Fruit fly (Drosophila melanogaster) whole organism, embryonic: Measurements from ENCODE around the gene RapGAP1.
A peak's percentile ranks its signal among the peaks of the same experiment; 100 is the strongest.

Experiments used
- Asciz ChIP-seq: fragments of 200-800 bp; sonication (Bioruptor generic); optimal IDR thresholded peaks from 2 replicates; lab custom pipeline; 2017; ENCODE audit warnings: missing biosample characterization, mild to moderate bottlenecking, missing genetic modification characterization, missing genetic modification reagents
- Atf6 ChIP-seq: fragments of 200-800 bp; sonication (Bioruptor generic); IDR thresholded peaks from 2 replicates; pipeline ENCODE4 v1.3.6; 2022; ENCODE audit warnings: missing biosample characterization, missing genetic modification characterization
- Blimp-1 ChIP-seq: fragments of 200-800 bp; sonication (Bioruptor generic); optimal IDR thresholded peaks from 3 replicates; lab custom pipeline; 2018; ENCODE audit warnings: missing biosample characterization, missing genetic modification characterization, mild to moderate bottlenecking, moderate library complexity, missing genetic modification reagents
- C15 ChIP-seq: fragments of 200-800 bp; sonication (Bioruptor generic); IDR thresholded peaks from 3 replicates; pipeline ENCODE4 v1.3.6; 2022; ENCODE audit warnings: missing biosample characterization, missing genetic modification characterization
- CG10979 ChIP-seq: fragments of 200-800 bp; sonication (Bioruptor generic); optimal IDR thresholded peaks from 2 replicates; lab custom pipeline; 2018; ENCODE audit warnings: missing biosample characterization, mild to moderate bottlenecking, missing genetic modification characterization, moderate library complexity
- CG12104 ChIP-seq: fragments of 200-800 bp; sonication (Bioruptor generic); optimal IDR thresholded peaks from 3 replicates; lab custom pipeline; 2016; ENCODE audit warnings: missing biosample characterization, missing genetic modification characterization
- CG12942 ChIP-seq: fragments of 200-800 bp; sonication (Bioruptor generic); optimal IDR thresholded peaks from 3 replicates; lab custom pipeline; 2016; ENCODE audit warnings: missing biosample characterization, missing genetic modification characterization
- CG14965 ChIP-seq: fragments of 200-800 bp; sonication (Bioruptor generic); optimal IDR thresholded peaks from 2 replicates; lab custom pipeline; 2016; ENCODE audit warnings: missing biosample characterization, missing genetic modification characterization, borderline replicate concordance
- CG15696 ChIP-seq: fragments of 200-800 bp; sonication (Bioruptor generic); optimal IDR thresholded peaks from 2 replicates; lab custom pipeline; 2019; ENCODE audit warnings: missing biosample characterization, mild to moderate bottlenecking, missing genetic modification characterization, moderate library complexity
- CG16863 ChIP-seq: fragments of 200-800 bp; sonication (Bioruptor generic); optimal IDR thresholded peaks from 3 replicates; lab custom pipeline; 2016; ENCODE audit warnings: missing biosample characterization, missing genetic modification characterization
- CG17328 ChIP-seq: fragments of 200-800 bp; sonication (Bioruptor generic); IDR thresholded peaks from 2 replicates; pipeline ENCODE4 v1.3.6; 2022; ENCODE audit warnings: missing biosample characterization, missing genetic modification characterization
- CG31224 ChIP-seq: fragments of 200-800 bp; sonication (Bioruptor generic); IDR thresholded peaks from 2 replicates; pipeline ENCODE4 v1.3.6; 2022; ENCODE audit warnings: missing biosample characterization, missing genetic modification characterization
- CG34376 ChIP-seq: fragments of 200-800 bp; sonication (Bioruptor generic); optimal IDR thresholded peaks from 2 replicates; lab custom pipeline; 2018; ENCODE audit warnings: missing biosample characterization, mild to moderate bottlenecking, missing genetic modification characterization
- CG3847 ChIP-seq: fragments of 200-800 bp; sonication (Bioruptor generic); IDR thresholded peaks from 2 replicates; pipeline ENCODE4 v1.3.6; 2022; ENCODE audit warnings: missing biosample characterization, missing genetic modification characterization
- CG6854 ChIP-seq: fragments of 200-800 bp; sonication (Bioruptor generic); optimal IDR thresholded peaks from 3 replicates; lab custom pipeline; 2017; ENCODE audit warnings: missing biosample characterization, mild to moderate bottlenecking, missing genetic modification characterization
- CG8478 ChIP-seq: fragments of >200 bp; optimal IDR thresholded peaks from 2 replicates; lab custom pipeline; 2018
- CkIIα-i1 ChIP-seq: fragments of 200-800 bp; sonication (Bioruptor generic); IDR thresholded peaks from 2 replicates; pipeline ENCODE4 v1.3.6; 2022; ENCODE audit warnings: missing biosample characterization, missing genetic modification characterization
- D19A ChIP-seq: fragments of 200-800 bp; optimal IDR thresholded peaks from 3 replicates; lab custom pipeline; 2019; ENCODE audit warnings: missing biosample characterization, mild to moderate bottlenecking, missing genetic modification characterization, moderate library complexity
- Dp ChIP-seq: fragments of 200-800 bp; sonication (Bioruptor generic); optimal IDR thresholded peaks from 2 replicates; lab custom pipeline; 2018; ENCODE audit warnings: missing biosample characterization, mild to moderate bottlenecking, missing genetic modification characterization, moderate library complexity
- Elba2 ChIP-seq: fragments of 200-800 bp; sonication (Bioruptor generic); optimal IDR thresholded peaks from 3 replicates; lab custom pipeline; 2016; ENCODE audit warnings: missing biosample characterization, missing genetic modification characterization
- Ets65A ChIP-seq: fragments of 200-800 bp; sonication (Bioruptor generic); peaks from one replicate; lab custom pipeline; 2016; ENCODE audit warnings: missing biosample characterization, missing genetic modification characterization
- GATAe ChIP-seq: fragments of 200-800 bp; sonication (Bioruptor generic); conservative IDR thresholded peaks from 2 replicates; pipeline ENCODE4 v1.3.6; 2022; ENCODE audit warnings: missing biosample characterization, missing genetic modification characterization
- HHEX ChIP-seq: fragments of 200-800 bp; sonication (Bioruptor generic); optimal IDR thresholded peaks from 3 replicates; lab custom pipeline; 2017; ENCODE audit warnings: missing biosample characterization, mild to moderate bottlenecking, missing genetic modification characterization, missing genetic modification reagents
- Mrtf ChIP-seq: fragments of 200-800 bp; sonication (Bioruptor generic); IDR thresholded peaks from 3 replicates; pipeline ENCODE4 v1.3.6; 2022; ENCODE audit warnings: missing biosample characterization, missing genetic modification characterization
- NFAT ChIP-seq: fragments of 200-800 bp; sonication (Bioruptor generic); IDR thresholded peaks from 2 replicates; pipeline ENCODE4 v1.3.6; 2022; ENCODE audit warnings: missing biosample characterization, missing genetic modification characterization
- Ptx1 ChIP-seq: fragments of 200-800 bp; sonication (Bioruptor generic); IDR thresholded peaks from 2 replicates; pipeline ENCODE4 v1.3.6; 2022; ENCODE audit warnings: missing biosample characterization, missing genetic modification characterization
- Scr ChIP-seq: fragments of 200-800 bp; sonication (Bioruptor generic); IDR thresholded peaks from 2 replicates; pipeline ENCODE4 v1.3.6; 2022; ENCODE audit warnings: missing biosample characterization, missing genetic modification characterization; ENCODE audit not compliant: partially characterized antibody
- Sin3A ChIP-seq: fragments of >200 bp; optimal IDR thresholded peaks from 2 replicates; lab custom pipeline; 2018
- Six4 ChIP-seq: fragments of 200-800 bp; sonication (Bioruptor generic); optimal IDR thresholded peaks from 2 replicates; lab custom pipeline; 2016; ENCODE audit warnings: missing biosample characterization, missing genetic modification characterization
- Sry-β ChIP-seq: fragments of 200-800 bp; sonication (Bioruptor generic); optimal IDR thresholded peaks from 2 replicates; lab custom pipeline; 2018; ENCODE audit warnings: missing biosample characterization, mild to moderate bottlenecking, missing genetic modification characterization, moderate library complexity
- chinmo ChIP-seq: fragments of 200-800 bp; sonication (Bioruptor generic); IDR thresholded peaks from 4 replicates; pipeline ENCODE4 v1.3.6; 2022; ENCODE audit warnings: missing biosample characterization, missing genetic modification characterization; ENCODE audit not compliant: partially characterized antibody
- corto ChIP-seq: fragments of 200-800 bp; sonication (Bioruptor generic); optimal IDR thresholded peaks from 2 replicates; lab custom pipeline; 2016; ENCODE audit warnings: missing biosample characterization, mild to moderate bottlenecking, missing genetic modification characterization, moderate library complexity
- dmrt99B ChIP-seq: fragments of 200-800 bp; sonication (Bioruptor generic); optimal IDR thresholded peaks from 2 replicates; lab custom pipeline; 2018; ENCODE audit warnings: missing biosample characterization, mild to moderate bottlenecking, missing genetic modification characterization, moderate library complexity
- eve ChIP-seq, 2 experiments: fragments of >200 bp; optimal IDR thresholded peaks; 2 replicates each; lab custom pipeline; 2017; ENCODE audit warnings: missing biosample characterization in 2 of 2, missing genetic modification characterization in 2 of 2
- ftz-f1 ChIP-seq: fragments of 200-800 bp; sonication (Bioruptor generic); optimal IDR thresholded peaks from 2 replicates; lab custom pipeline; 2016; ENCODE audit warnings: missing biosample characterization, missing genetic modification characterization
- gcm2 ChIP-seq: fragments of 200-800 bp; sonication (Bioruptor generic); optimal IDR thresholded peaks from 2 replicates; lab custom pipeline; 2016; ENCODE audit warnings: missing biosample characterization, missing genetic modification characterization
- grau ChIP-seq: fragments of 200-800 bp; optimal IDR thresholded peaks from 3 replicates; lab custom pipeline; 2019; ENCODE audit warnings: missing biosample characterization, mild to moderate bottlenecking, missing genetic modification characterization, moderate library complexity
- ham ChIP-seq: fragments of 200-800 bp; sonication (Bioruptor generic); IDR thresholded peaks from 2 replicates; pipeline ENCODE4 v1.3.6; 2022; ENCODE audit warnings: missing biosample characterization, missing genetic modification characterization
- kay ChIP-seq: fragments of 200-800 bp; sonication (Bioruptor generic); optimal IDR thresholded peaks from 2 replicates; lab custom pipeline; 2016; ENCODE audit warnings: missing biosample characterization, missing genetic modification characterization
- lbe ChIP-seq: fragments of 200-800 bp; sonication (Bioruptor generic); optimal IDR thresholded peaks from 2 replicates; lab custom pipeline; 2016; ENCODE audit warnings: missing biosample characterization, mild to moderate bottlenecking, missing genetic modification characterization
- pita ChIP-seq: fragments of 200-800 bp; sonication (Bioruptor generic); optimal IDR thresholded peaks from 2 replicates; lab custom pipeline; 2017; ENCODE audit warnings: missing biosample characterization, mild to moderate bottlenecking, missing genetic modification characterization
- pros ChIP-seq: fragments of 200-800 bp; sonication (Bioruptor generic); optimal IDR thresholded peaks from 3 replicates; lab custom pipeline; 2019; ENCODE audit warnings: missing biosample characterization, mild to moderate bottlenecking, missing genetic modification characterization, moderate library complexity
- psq ChIP-seq: fragments of 200-800 bp; sonication (Bioruptor generic); optimal IDR thresholded peaks from 2 replicates; lab custom pipeline; 2017; ENCODE audit warnings: missing biosample characterization, missing genetic modification characterization
- run ChIP-seq: fragments of 200-800 bp; sonication (Bioruptor generic); optimal IDR thresholded peaks from 3 replicates; lab custom pipeline; 2018; ENCODE audit warnings: missing biosample characterization, mild to moderate bottlenecking, missing genetic modification characterization
- salm ChIP-seq: fragments of 200-800 bp; sonication (Bioruptor generic); optimal IDR thresholded peaks from 2 replicates; lab custom pipeline; 2018; ENCODE audit warnings: missing biosample characterization, mild to moderate bottlenecking, missing genetic modification characterization
- scrt ChIP-seq: fragments of 200-800 bp; sonication (Bioruptor generic); optimal IDR thresholded peaks from 2 replicates; lab custom pipeline; 2018; ENCODE audit warnings: missing biosample characterization, mild to moderate bottlenecking, missing genetic modification characterization, moderate library complexity
- sd ChIP-seq: fragments of 200-800 bp; sonication (Bioruptor generic); optimal IDR thresholded peaks from 3 replicates; lab custom pipeline; 2018; ENCODE audit warnings: missing biosample characterization, mild to moderate bottlenecking, missing genetic modification characterization, moderate library complexity
- shn ChIP-seq: fragments of 200-800 bp; sonication (Bioruptor generic); optimal IDR thresholded peaks from 3 replicates; lab custom pipeline; 2016; ENCODE audit warnings: missing biosample characterization, missing genetic modification characterization
- tap ChIP-seq: fragments of 200-800 bp; optimal IDR thresholded peaks from 3 replicates; lab custom pipeline; 2019; ENCODE audit warnings: missing biosample characterization, mild to moderate bottlenecking, missing genetic modification characterization, moderate library complexity
- unpg ChIP-seq: fragments of 200-800 bp; sonication (Bioruptor generic); optimal IDR thresholded peaks from 3 replicates; lab custom pipeline; 2018; ENCODE audit warnings: missing biosample characterization, mild to moderate bottlenecking, missing genetic modification characterization, moderate library complexity
- zen ChIP-seq: fragments of 200-800 bp; sonication (Bioruptor generic); optimal IDR thresholded peaks from 3 replicates; lab custom pipeline; 2018; ENCODE audit warnings: missing biosample characterization, mild to moderate bottlenecking, missing genetic modification characterization, moderate library complexity
- zfh2 ChIP-seq: fragments of 200-800 bp; sonication (Bioruptor generic); optimal IDR thresholded peaks from 2 replicates; lab custom pipeline; 2016; ENCODE audit warnings: missing biosample characterization, missing genetic modification characterization

The RapGAP1 gene

DNA sequence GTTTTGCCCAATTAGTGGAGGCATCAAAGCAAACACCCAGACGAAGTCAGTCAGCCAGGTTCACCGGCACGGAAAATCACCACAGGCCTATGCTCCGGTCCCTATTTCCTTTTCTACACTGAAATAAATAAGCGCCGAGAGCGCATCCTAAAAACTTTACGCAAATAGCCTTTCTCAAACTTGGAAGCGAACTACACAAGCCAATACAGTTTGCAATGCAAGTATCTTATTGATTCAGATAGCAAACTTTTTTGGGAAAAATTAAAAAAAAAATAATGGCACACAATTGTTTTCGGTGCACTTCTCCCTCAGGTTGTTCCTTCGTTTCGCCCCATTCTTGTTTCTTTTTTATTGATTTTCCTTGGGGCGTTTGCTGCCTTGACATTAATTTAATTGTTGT, 13.9 kb downstream of the RapGAP1 start (continued):
- TF ChIP-seq Asciz (peak; percentile 42), zfh2 (GFP tag; lab: Kevin White, UChicago) (peak; percentile 44), unpg (GFP tag; lab: Kevin White, UChicago) (peak; percentile 79), corto (GFP tag; lab: Kevin White, UChicago) (no peak), Mrtf (GFP tag; lab: Robert Waterston, UW) (peak; percentile 62; the same call in 2 of the 3 replicates), scrt (GFP tag; lab: Kevin White, UChicago) (peak; percentile 24), pros (GFP tag; lab: Kevin White, UChicago) (no peak), CG12104 (GFP tag; lab: Kevin White, UChicago) (peak; percentile 39), Sin3A (lab: Kevin White, UChicago) (no peak), CkIIα-i1 (GFP tag; lab: Robert Waterston, UW) (no peak), CG8478 (lab: Kevin White, UChicago) (no peak), CG17328 (GFP tag; lab: Robert Waterston, UW) (peak; percentile 71), CG12942 (GFP tag; lab: Kevin White, UChicago) (peak; percentile 47), kay (GFP tag; lab: Kevin White, UChicago) (peak; percentile 28), ham (GFP tag; lab: Robert Waterston, UW) (no peak), Sry-β (GFP tag; lab: Kevin White, UChicago) (no peak), D19A (peak; percentile 56), shn (GFP tag; lab: Kevin White, UChicago) (peak; percentile 45), salm (no peak), C15 (GFP tag; lab: Robert Waterston, UW) (peak; percentile 46; the same call in 1 of the 3 replicates), CG14965 (GFP tag; lab: Kevin White, UChicago) (peak; percentile 23), GATAe (GFP tag; lab: Robert Waterston, UW) (no peak), zen (tag; lab: Kevin White, UChicago) (peak; percentile 36), lbe (no peak), Atf6 (GFP tag; lab: Robert Waterston, UW) (peak; percentile 49; the same call in 1 of the 2 replicates), CG31224 (GFP tag; lab: Robert Waterston, UW) (peak; percentile 46), pita (GFP tag; lab: Kevin White, UChicago) (no peak), Elba2 (GFP tag; lab: Kevin White, UChicago) (no peak), Six4 (GFP tag; lab: Kevin White, UChicago) (peak; percentile 52), CG16863 (GFP tag; lab: Kevin White, UChicago) (peak; percentile 73), CG34376 (no peak), tap (peak; percentile 14), chinmo (GFP tag; lab: Robert Waterston, UW) (no peak), CG6854 (peak; percentile 36), Ets65A (GFP tag; lab: Kevin White, UChicago) (peak; percentile 97), Ptx1 (GFP tag; lab: Robert Waterston, UW) (peak; percentile 69), grau (tag; lab: Kevin White, UChicago) (peak; percentile 72), HHEX (GFP tag; lab: Kevin White, UChicago) (peak; percentile 1), sd (tag; lab: Kevin White, UChicago) (no peak), gcm2 (GFP tag; lab: Kevin White, UChicago) (peak; percentile 9), ftz-f1 (GFP tag; lab: Kevin White, UChicago) (no peak), run (no peak), psq (GFP tag; lab: Kevin White, UChicago) (no peak), NFAT (0 out of 2 replicates have a peak, but pooled peaks have one; percentile 24), Blimp-1 (GFP tag; lab: Kevin White, UChicago) (peak; percentile 52), dmrt99B (tag; lab: Kevin White, UChicago) (peak; percentile 69), Scr (GFP tag; lab: Robert Waterston, UW) (no peak), CG15696 (tag; lab: Kevin White, UChicago) (peak; percentile 63), eve (GFP tag; optimal IDR thresholded peaks at IDR 0.05; lab: Kevin White, UChicago) (peak in 1 of 2 experiments; percentile 39), CG3847 (GFP tag; lab: Robert Waterston, UW) (peak; percentile 22; the same call in 1 of the 2 replicates), CG10979 (peak; percentile 76), Dp (no peak)
